Fruit fly (Drosophila melanogaster) whole organism: ENCODE measurements around the gene CG6059.

Experiments
- CG8478 ChIP-seq: fragments of >200 bp; optimal IDR thresholded peaks from 2 replicates; lab custom pipeline; 2018; ENCODE audit warnings: inconsistent platforms
- EcR ChIP-seq, 2 experiments: fragments of >200 bp; optimal IDR thresholded peaks; 2 replicates each; lab custom pipeline; 2017; ENCODE audit warnings: missing biosample characterization in 2 of 2, missing genetic modification characterization in 2 of 2, missing genetic modification reagents in 2 of 2
- pan ChIP-seq: fragments of >200 bp; optimal IDR thresholded peaks from 2 replicates; lab custom pipeline; 2017
- psq ChIP-seq: fragments of >200 bp; optimal IDR thresholded peaks from 2 replicates; lab custom pipeline; 2017
- usp ChIP-seq: fragments of >200 bp; optimal IDR thresholded peaks from 2 replicates; lab custom pipeline; 2017; ENCODE audit warnings: missing biosample characterization, missing genetic modification characterization, mixed read lengths

DNA sequence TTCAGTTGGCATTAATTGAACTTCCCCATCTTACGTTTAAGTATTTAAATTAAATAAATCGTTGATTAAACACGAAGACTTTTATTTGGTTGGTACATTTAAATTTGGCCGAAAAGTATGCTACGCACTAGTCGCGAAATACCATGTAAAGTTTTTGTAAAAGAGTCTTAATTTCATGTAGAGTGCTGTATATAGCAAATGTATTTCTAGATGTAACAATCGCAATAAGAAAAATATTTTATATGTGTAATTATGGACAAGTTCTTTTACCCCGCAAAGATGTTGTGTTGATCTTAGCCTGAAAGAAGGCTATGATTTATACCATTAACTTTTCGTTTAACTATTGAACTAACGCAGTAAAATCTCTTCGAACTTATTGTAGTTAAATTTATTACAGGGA lies 41.7 kb downstream of the CG6059 start:
- no peak for TF ChIP-seq psq
- TF ChIP-seq CG8478 (lab: Kevin White, UChicago) = no peak
- TF ChIP-seq usp = no peak
- TF ChIP-seq EcR (GFP tag; optimal IDR thresholded peaks at IDR 0.05; lab: Kevin White, UChicago) = no peak
- no peak for TF ChIP-seq pan
